Fruit fly (Drosophila melanogaster): ENCODE results near the gene Act79B.

Act79B gene

dm6 chr3L:21973640-21974039, 11.4 kb upstream of the Act79B start:
- TF ChIP-seq CrebA (GFP tag; optimal IDR thresholded peaks at IDR 0.05; ENCODE audit: borderline replicate concordance) (no peak), dl (GFP tag; optimal IDR thresholded peaks at IDR 0.05; ENCODE audit: insufficient read depth in 1 of 2, partially characterized antibody in 2 of 2) (no peak), CG9705 (GFP tag; optimal IDR thresholded peaks at IDR 0.05) (no peak)

DNA sequence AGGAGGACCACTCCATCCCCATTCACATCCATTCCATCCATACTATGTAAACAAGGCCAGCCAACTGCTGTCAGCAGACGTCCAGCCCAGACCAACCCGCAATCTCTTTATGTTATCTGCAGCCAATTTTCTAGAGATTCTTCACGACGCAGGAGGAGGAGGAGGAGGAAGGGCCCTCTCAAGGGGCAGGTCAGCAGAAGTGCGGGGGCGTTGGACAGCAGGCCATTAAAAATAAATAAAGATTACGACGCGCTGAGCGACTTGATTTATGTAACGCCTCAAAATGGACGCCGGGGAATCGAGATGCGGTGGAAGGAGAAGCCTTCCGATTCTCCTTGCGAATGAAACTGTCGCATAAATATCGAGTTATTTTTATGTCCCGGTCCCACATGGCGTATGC, 5.2 kb upstream of the Act79B start:
- TF ChIP-seq Rel (GFP tag; optimal IDR thresholded peaks at IDR 0.05) (no peak), Rel (tag; optimal IDR thresholded peaks at IDR 0.05) (peak; percentile 61), brk (GFP tag; optimal IDR thresholded peaks at IDR 0.05) (no peak), br (GFP tag; optimal IDR thresholded peaks at IDR 0.05) (no peak)

dm6 chr3L:21994000-21994399, 9.0 kb downstream of the Act79B start:
- TF ChIP-seq tai (GFP tag; optimal IDR thresholded peaks at IDR 0.05) (no peak), Sp1 (GFP tag; optimal IDR thresholded peaks at IDR 0.05) (no peak), usp (GFP tag; optimal IDR thresholded peaks at IDR 0.05) (no peak)

DNA sequence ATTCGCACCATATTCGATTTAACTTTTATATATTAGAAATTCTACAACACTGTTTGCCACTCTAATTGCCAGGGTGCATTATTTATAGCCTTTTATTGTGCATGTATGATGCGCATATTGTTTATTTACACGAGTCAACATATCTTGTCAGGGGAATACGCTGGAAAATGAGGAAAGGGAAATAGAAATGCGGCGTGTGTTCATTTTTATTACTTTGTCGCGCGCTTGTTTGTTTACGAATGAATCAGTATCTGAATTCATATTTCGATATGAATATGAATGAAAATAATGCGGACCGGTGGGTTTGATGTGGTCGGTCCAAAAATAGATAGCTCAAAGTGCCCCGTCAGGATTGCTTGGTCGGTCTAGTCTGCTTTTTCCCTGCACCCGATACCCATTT, 21.1 kb downstream of the Act79B start:
- TF ChIP-seq foxo (GFP tag; optimal IDR thresholded peaks at IDR 0.05) = no peak
- no peak for TF ChIP-seq ey (GFP tag; optimal IDR thresholded peaks at IDR 0.05)
- TF ChIP-seq dsf (GFP tag; optimal IDR thresholded peaks at IDR 0.05; ENCODE audit: borderline replicate concordance) = no peak
- TF ChIP-seq Abd-B (GFP tag; optimal IDR thresholded peaks at IDR 0.05) = no peak
- TF ChIP-seq Rel (GFP tag; optimal IDR thresholded peaks at IDR 0.05) = no peak
- no peak for TF ChIP-seq Rel (tag; optimal IDR thresholded peaks at IDR 0.05)
- TF ChIP-seq fru (GFP tag; optimal IDR thresholded peaks at IDR 0.05) = no peak
- TF ChIP-seq rgr (GFP tag; optimal IDR thresholded peaks at IDR 0.05) = no peak
- TF ChIP-seq sage (GFP tag; optimal IDR thresholded peaks at IDR 0.05) = no peak
- no peak for TF ChIP-seq HLH106 (tag; optimal IDR thresholded peaks at IDR 0.05)
- TF ChIP-seq Sp1 (GFP tag; optimal IDR thresholded peaks at IDR 0.05) = no peak
- no peak for TF ChIP-seq Vsx2 (GFP tag; optimal IDR thresholded peaks at IDR 0.05; ENCODE audit: partially characterized antibody)
- TF ChIP-seq CrebA (GFP tag; optimal IDR thresholded peaks at IDR 0.05; ENCODE audit: borderline replicate concordance) = no peak
- no peak for TF ChIP-seq tai (GFP tag; optimal IDR thresholded peaks at IDR 0.05)
- TF ChIP-seq Dif (GFP tag; optimal IDR thresholded peaks at IDR 0.05; ENCODE audit: partially characterized antibody) = no peak
- no peak for TF ChIP-seq woc (GFP tag; optimal IDR thresholded peaks at IDR 0.05)
- no peak for TF ChIP-seq Myc (optimal IDR thresholded peaks at IDR 0.05)
- no peak for TF ChIP-seq h (GFP tag; optimal IDR thresholded peaks at IDR 0.05)
- no peak for TF ChIP-seq pan (optimal IDR thresholded peaks at IDR 0.05)
- TF ChIP-seq Hr78 (GFP tag; optimal IDR thresholded peaks at IDR 0.05) = no peak
- TF ChIP-seq Hnf4 (GFP tag; optimal IDR thresholded peaks at IDR 0.05) = no peak

DNA sequence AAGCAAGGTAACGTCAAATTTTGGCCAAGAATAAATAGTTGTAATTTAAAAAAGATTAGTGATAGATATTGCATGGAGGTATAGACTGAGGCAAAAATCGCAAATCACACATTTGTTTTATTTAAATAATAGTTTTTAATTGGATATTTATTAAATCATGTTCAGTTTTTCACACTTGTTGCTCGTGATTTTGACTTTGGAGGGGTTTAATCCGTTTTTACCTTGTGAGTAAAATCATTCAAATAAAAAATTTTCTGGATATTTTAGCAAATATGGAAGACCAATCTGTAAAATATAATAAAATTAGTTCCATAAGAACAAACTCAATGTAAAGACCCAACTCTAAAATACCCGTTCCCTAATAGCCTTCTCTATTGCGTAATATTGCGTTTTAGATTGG, 43.2 kb downstream of the Act79B start, which contains the start of gene CG7140:
Gene CG7140 (minus strand): TSS at position 101 of the 400 bp plus-strand sequence.
- no peak for TF ChIP-seq fru (GFP tag; optimal IDR thresholded peaks at IDR 0.05)
- no peak for TF ChIP-seq jim (GFP tag; optimal IDR thresholded peaks at IDR 0.05)
- no peak for TF ChIP-seq sv (GFP tag; optimal IDR thresholded peaks at IDR 0.05)
- TF ChIP-seq lola (GFP tag; optimal IDR thresholded peaks at IDR 0.05) = no peak
- no peak for TF ChIP-seq CG32264 (GFP tag; optimal IDR thresholded peaks at IDR 0.05)
- no peak for TF ChIP-seq Mio (GFP tag; optimal IDR thresholded peaks at IDR 0.05)
- TF ChIP-seq OdsH (GFP tag; optimal IDR thresholded peaks at IDR 0.05) = no peak
- TF ChIP-seq dsf (GFP tag; optimal IDR thresholded peaks at IDR 0.05; ENCODE audit: borderline replicate concordance) = no peak
- TF ChIP-seq HLH106 (tag; optimal IDR thresholded peaks at IDR 0.05) = no peak
- no peak for TF ChIP-seq N (GFP tag; optimal IDR thresholded peaks at IDR 0.05)
- TF ChIP-seq dmrt93B (GFP tag; optimal IDR thresholded peaks at IDR 0.05) = no peak
- no peak for TF ChIP-seq psq (GFP tag; optimal IDR thresholded peaks at IDR 0.05)
- no peak for TF ChIP-seq pan (optimal IDR thresholded peaks at IDR 0.05)
- TF ChIP-seq sage (GFP tag; optimal IDR thresholded peaks at IDR 0.05) = no peak
- TF ChIP-seq Sp1 (GFP tag; optimal IDR thresholded peaks at IDR 0.05) = no peak
